Fruit fly (Drosophila melanogaster) whole organism, embryonic: ENCODE measurements around the gene phol.

Source experiments
- Atf3 ChIP-seq: fragments of 200-800 bp; sonication (Bioruptor generic); optimal IDR thresholded peaks from 3 replicates; lab custom pipeline; 2016; ENCODE audit warnings: missing biosample characterization, missing genetic modification characterization
- B-H1 ChIP-seq: fragments of 200-800 bp; sonication (Bioruptor generic); IDR thresholded peaks from 3 replicates; pipeline ENCODE4 v1.3.6; 2022; ENCODE audit warnings: missing biosample characterization, missing genetic modification characterization
- CG1024 ChIP-seq: fragments of 200-800 bp; sonication (Bioruptor generic); IDR thresholded peaks from 2 replicates; pipeline ENCODE4 v1.3.6; 2022; ENCODE audit warnings: missing biosample characterization, missing genetic modification characterization
- CG11504 ChIP-seq: fragments of 200-800 bp; sonication (Bioruptor generic); optimal IDR thresholded peaks from 3 replicates; lab custom pipeline; 2019; ENCODE audit warnings: missing biosample characterization, mild to moderate bottlenecking, missing genetic modification characterization, moderate library complexity
- CG12744 ChIP-seq: fragments of 200-800 bp; sonication (Bioruptor generic); optimal IDR thresholded peaks from 2 replicates; lab custom pipeline; 2016; ENCODE audit warnings: missing biosample characterization, missing genetic modification characterization
- CG13296 ChIP-seq: fragments of 200-800 bp; sonication (Bioruptor generic); optimal IDR thresholded peaks from 3 replicates; lab custom pipeline; 2018; ENCODE audit warnings: missing biosample characterization, mild to moderate bottlenecking, missing genetic modification characterization
- CG13775 ChIP-seq: fragments of 200-800 bp; sonication (Bioruptor generic); optimal IDR thresholded peaks from 3 replicates; lab custom pipeline; 2017; ENCODE audit warnings: missing biosample characterization, mild to moderate bottlenecking, missing genetic modification characterization
- CG13894 ChIP-seq: fragments of 200-800 bp; sonication (Bioruptor generic); optimal IDR thresholded peaks from 3 replicates; lab custom pipeline; 2018; ENCODE audit warnings: missing biosample characterization, mild to moderate bottlenecking, missing genetic modification characterization, moderate library complexity
- CG14441 ChIP-seq: fragments of 200-800 bp; sonication (Bioruptor generic); IDR thresholded peaks from 2 replicates; pipeline ENCODE4 v1.3.6; 2022; ENCODE audit warnings: missing biosample characterization, missing genetic modification characterization
- CG14965 ChIP-seq: fragments of 200-800 bp; sonication (Bioruptor generic); optimal IDR thresholded peaks from 2 replicates; lab custom pipeline; 2016; ENCODE audit warnings: missing biosample characterization, missing genetic modification characterization, borderline replicate concordance
- CG16815 ChIP-seq: fragments of 200-800 bp; sonication (Bioruptor generic); optimal IDR thresholded peaks from 3 replicates; lab custom pipeline; 2017; ENCODE audit warnings: missing biosample characterization, mild to moderate bottlenecking, missing genetic modification characterization
- CG1832 ChIP-seq: fragments of 200-800 bp; sonication (Bioruptor generic); optimal IDR thresholded peaks from 2 replicates; lab custom pipeline; 2017; ENCODE audit warnings: missing biosample characterization, mild to moderate bottlenecking, missing genetic modification characterization, inconsistent platforms
- CG32532 ChIP-seq: fragments of 200-800 bp; sonication (Bioruptor generic); IDR thresholded peaks from 2 replicates; pipeline ENCODE4 v1.3.6; 2022; ENCODE audit warnings: missing biosample characterization, missing genetic modification characterization
- CG4282 ChIP-seq: fragments of 200-800 bp; sonication (Bioruptor generic); optimal IDR thresholded peaks from 2 replicates; lab custom pipeline; 2016; ENCODE audit warnings: missing biosample characterization, missing genetic modification characterization
- CG6254 ChIP-seq: fragments of 200-800 bp; sonication (Bioruptor generic); optimal IDR thresholded peaks from 3 replicates; lab custom pipeline; 2017; ENCODE audit warnings: mild to moderate bottlenecking, missing biosample characterization, missing genetic modification reagents, missing genetic modification characterization
- CG6272 ChIP-seq: fragments of 200-800 bp; sonication (Bioruptor generic); IDR thresholded peaks from 2 replicates; pipeline ENCODE4 v1.3.6; 2022; ENCODE audit warnings: missing biosample characterization, missing genetic modification characterization
- CG6689 ChIP-seq: fragments of 200-800 bp; sonication (Bioruptor generic); IDR thresholded peaks from 2 replicates; pipeline ENCODE4 v1.3.6; 2022; ENCODE audit warnings: missing biosample characterization, missing genetic modification characterization
- CG7745 ChIP-seq: fragments of 200-800 bp; sonication (Bioruptor generic); optimal IDR thresholded peaks from 2 replicates; lab custom pipeline; 2018; ENCODE audit warnings: missing biosample characterization, mild to moderate bottlenecking, missing genetic modification characterization, moderate library complexity
- CG7928 ChIP-seq: fragments of 200-800 bp; sonication (Bioruptor generic); optimal IDR thresholded peaks from 2 replicates; lab custom pipeline; 2017; ENCODE audit warnings: missing biosample characterization, mild to moderate bottlenecking, missing genetic modification characterization
- CG7987 ChIP-seq: fragments of 200-800 bp; sonication (Bioruptor generic); optimal IDR thresholded peaks from 2 replicates; lab custom pipeline; 2018; ENCODE audit warnings: missing biosample characterization, mild to moderate bottlenecking, missing genetic modification characterization, moderate library complexity
- CrebB ChIP-seq: fragments of 200-800 bp; sonication (Bioruptor generic); optimal IDR thresholded peaks from 3 replicates; lab custom pipeline; 2018; ENCODE audit warnings: missing biosample characterization, mild to moderate bottlenecking, missing genetic modification characterization
- Dek ChIP-seq: fragments of 200-800 bp; sonication (Bioruptor generic); optimal IDR thresholded peaks from 3 replicates; lab custom pipeline; 2019; ENCODE audit warnings: missing biosample characterization, mild to moderate bottlenecking, missing genetic modification characterization, moderate library complexity
- ERR ChIP-seq: fragments of 200-800 bp; sonication (Bioruptor generic); optimal IDR thresholded peaks from 2 replicates; lab custom pipeline; 2016; ENCODE audit warnings: missing biosample characterization, missing genetic modification characterization
- H2.0 ChIP-seq: fragments of 200-800 bp; sonication (Bioruptor generic); IDR thresholded peaks from 2 replicates; pipeline ENCODE4 v1.3.6; 2022; ENCODE audit warnings: missing biosample characterization, missing genetic modification characterization
- HLHmδ ChIP-seq: fragments of 200-800 bp; sonication (Bioruptor generic); optimal IDR thresholded peaks from 2 replicates; lab custom pipeline; 2018; ENCODE audit warnings: missing biosample characterization, mild to moderate bottlenecking, missing genetic modification characterization, moderate library complexity
- Hand ChIP-seq: fragments of 200-800 bp; sonication (Bioruptor generic); optimal IDR thresholded peaks from 2 replicates; lab custom pipeline; 2017; ENCODE audit warnings: mild to moderate bottlenecking, missing biosample characterization, missing genetic modification reagents, missing genetic modification characterization
- Hsf ChIP-seq: fragments of 200-800 bp; sonication (Bioruptor generic); optimal IDR thresholded peaks from 3 replicates; lab custom pipeline; 2016; ENCODE audit warnings: missing biosample characterization, missing genetic modification characterization
- TFAM ChIP-seq: fragments of 200-800 bp; sonication (Bioruptor generic); optimal IDR thresholded peaks from 2 replicates; lab custom pipeline; 2017; ENCODE audit warnings: missing biosample characterization, missing genetic modification characterization, inconsistent platforms
- caup ChIP-seq: fragments of 200-800 bp; sonication (Bioruptor generic); optimal IDR thresholded peaks from 3 replicates; lab custom pipeline; 2017; ENCODE audit warnings: missing biosample characterization, mild to moderate bottlenecking, missing genetic modification characterization, moderate library complexity; ENCODE audit not compliant: severe bottlenecking
- exex ChIP-seq: fragments of 200-800 bp; sonication (Bioruptor generic); optimal IDR thresholded peaks from 4 replicates; lab custom pipeline; 2018; ENCODE audit warnings: missing biosample characterization, mild to moderate bottlenecking, missing genetic modification characterization, moderate library complexity
- ind ChIP-seq: fragments of 200-800 bp; sonication (Bioruptor generic); optimal IDR thresholded peaks from 3 replicates; lab custom pipeline; 2016; ENCODE audit warnings: missing biosample characterization, missing genetic modification characterization
- insv ChIP-seq, 2 experiments: fragments of 200-800 bp; sonication (Bioruptor generic); optimal IDR thresholded peaks; 3 replicates each; lab custom pipeline; 2016 to 2018; ENCODE audit warnings: missing biosample characterization in 2 of 2, missing genetic modification characterization in 2 of 2
- jigr1 ChIP-seq: fragments of 200-800 bp; sonication (Bioruptor generic); IDR thresholded peaks from 3 replicates; pipeline ENCODE4 v1.3.6; 2022; ENCODE audit warnings: missing biosample characterization, missing genetic modification characterization
- klu ChIP-seq: fragments of 200-800 bp; sonication (Bioruptor generic); IDR thresholded peaks from 2 replicates; pipeline ENCODE4 v1.3.6; 2022; ENCODE audit warnings: missing biosample characterization, missing genetic modification characterization
- knrl ChIP-seq: fragments of 200-800 bp; sonication (Bioruptor generic); IDR thresholded peaks from 3 replicates; pipeline ENCODE4 v1.3.6; 2022; ENCODE audit warnings: missing biosample characterization, missing genetic modification characterization; ENCODE audit not compliant: partially characterized antibody
- lov ChIP-seq, 2 experiments: fragments of 200-800 bp in 1 of 2; fragments of >200 bp in 1 of 2; sonication (Bioruptor generic) in 1 of 2; IDR thresholded peaks in 1 of 2; optimal IDR thresholded peaks in 1 of 2; 2 replicates in 1 of 2; 3 replicates in 1 of 2; pipeline versions ENCODE4 v1.3.6 to Lab custom; 2017 to 2022; ENCODE audit warnings: missing biosample characterization in 1 of 2, missing genetic modification characterization in 1 of 2
- nerfin-1 ChIP-seq: fragments of 200-800 bp; sonication (Bioruptor generic); optimal IDR thresholded peaks from 3 replicates; lab custom pipeline; 2019; ENCODE audit warnings: missing biosample characterization, mild to moderate bottlenecking, missing genetic modification characterization, moderate library complexity
- onecut ChIP-seq: fragments of 200-800 bp; sonication (Bioruptor generic); IDR thresholded peaks from 2 replicates; pipeline ENCODE4 v1.3.6; 2022; ENCODE audit warnings: missing biosample characterization, missing genetic modification characterization
- phol ChIP-seq: fragments of 200-800 bp; sonication (Bioruptor generic); optimal IDR thresholded peaks from 3 replicates; lab custom pipeline; 2018; ENCODE audit warnings: missing biosample characterization, mild to moderate bottlenecking, missing genetic modification characterization, moderate library complexity
- prd ChIP-seq, 3 experiments: fragments of >200 bp in 2 of 3; fragments of 200-800 bp in 1 of 3; sonication (Bioruptor generic) in 1 of 3; optimal IDR thresholded peaks in 2 of 3; IDR thresholded peaks in 1 of 3; 2 replicates in 2 of 3; 3 replicates in 1 of 3; pipeline versions ENCODE4 v1.3.6 to Lab custom; 2017 to 2022; ENCODE audit warnings: missing biosample characterization in 1 of 3, missing genetic modification characterization in 1 of 3
- row ChIP-seq: fragments of 200-800 bp; sonication (Bioruptor generic); IDR thresholded peaks from 3 replicates; pipeline ENCODE4 v1.3.6; 2022; ENCODE audit warnings: missing biosample characterization, missing genetic modification characterization
- so ChIP-seq: fragments of 200-800 bp; sonication (Bioruptor generic); IDR thresholded peaks from 3 replicates; pipeline ENCODE4 v1.3.6; 2022; ENCODE audit warnings: missing biosample characterization, missing genetic modification characterization
- tna ChIP-seq: fragments of 200-800 bp; sonication (Bioruptor generic); IDR thresholded peaks from 2 replicates; pipeline ENCODE4 v1.3.6; 2022; ENCODE audit warnings: missing biosample characterization, missing genetic modification characterization; ENCODE audit not compliant: partially characterized antibody
- twi ChIP-seq: fragments of 200-800 bp; optimal IDR thresholded peaks from 2 replicates; lab custom pipeline; 2019; ENCODE audit warnings: missing biosample characterization, mild to moderate bottlenecking, missing genetic modification characterization, moderate library complexity
- unc-4 ChIP-seq: fragments of 200-800 bp; sonication (Bioruptor generic); IDR thresholded peaks from 2 replicates; pipeline ENCODE4 v1.3.6; 2022; ENCODE audit warnings: missing biosample characterization, missing genetic modification characterization; ENCODE audit not compliant: partially characterized antibody
- vvl ChIP-seq: fragments of 200-800 bp; sonication (Bioruptor generic); IDR thresholded peaks from 2 replicates; pipeline ENCODE4 v1.3.6; 2022; ENCODE audit warnings: missing biosample characterization, missing genetic modification characterization
- wor ChIP-seq: fragments of 200-800 bp; sonication (Bioruptor generic); IDR thresholded peaks from 2 replicates; pipeline ENCODE4 v1.3.6; 2022; ENCODE audit warnings: missing biosample characterization, missing genetic modification characterization

Gene phol

dm6 chr3L:9451522-9452118 is 4.5 kb downstream of the phol start, which contains the start of the genes CG3448 and ghi (continued):
- TF ChIP-seq CG16815, result no peak
- peak; percentile 87 for TF ChIP-seq phol (tag; lab: Kevin White, UChicago)
- TF ChIP-seq CG14965 (GFP tag; lab: Kevin White, UChicago), result no peak
- peak; percentile 13 for TF ChIP-seq twi (tag; lab: Kevin White, UChicago)
- no peak for TF ChIP-seq wor (GFP tag; lab: Robert Waterston, UW)
- no peak for TF ChIP-seq klu
- TF ChIP-seq exex, result peak; percentile 56
- no peak for TF ChIP-seq CG4282
- peak; percentile 18 for TF ChIP-seq CG13775
- peak; percentile 13; the same call in 1 of the 3 replicates for TF ChIP-seq B-H1 (GFP tag; lab: Robert Waterston, UW)
- no peak for TF ChIP-seq CG6254
- TF ChIP-seq knrl (GFP tag; lab: Robert Waterston, UW), result peak; percentile 55; the same call in 2 of the 3 replicates
- no peak for TF ChIP-seq lov (optimal IDR thresholded peaks at IDR 0.05; lab: Kevin White, UChicago)
- no peak for TF ChIP-seq lov (GFP tag; IDR thresholded peaks at IDR 0.05; lab: Robert Waterston, UW)
- TF ChIP-seq CG13894 (tag; lab: Kevin White, UChicago), result peak; percentile 78
- TF ChIP-seq CG6689 (GFP tag; lab: Robert Waterston, UW), result peak; percentile 74
- TF ChIP-seq prd (optimal IDR thresholded peaks at IDR 0.05; lab: Kevin White, UChicago), result no peak
- peak; percentile 58; the same call in 2 of the 3 replicates for TF ChIP-seq prd (GFP tag; IDR thresholded peaks at IDR 0.05; lab: Robert Waterston, UW)
- peak in 1 of 2 experiments; percentile 28 for TF ChIP-seq insv (GFP tag; optimal IDR thresholded peaks at IDR 0.05; lab: Kevin White, UChicago)
- TF ChIP-seq CG7987 (GFP tag; lab: Kevin White, UChicago), result peak; percentile 66
- TF ChIP-seq onecut (GFP tag; lab: Robert Waterston, UW), result peak; percentile 54
- no peak for TF ChIP-seq Hand (GFP tag; lab: Kevin White, UChicago)
- TF ChIP-seq CG13296, result peak; percentile 76
- peak; percentile 55 for TF ChIP-seq vvl (GFP tag; lab: Robert Waterston, UW)
- peak; percentile 18 for TF ChIP-seq Dek (tag; lab: Kevin White, UChicago)
- peak; percentile 60; the same call in 1 of the 2 replicates for TF ChIP-seq CG6272 (GFP tag; lab: Robert Waterston, UW)
- peak; percentile 73 for TF ChIP-seq ind (GFP tag; lab: Kevin White, UChicago)
- TF ChIP-seq ERR, result no peak
- peak; percentile 23 for TF ChIP-seq CG12744 (GFP tag; lab: Kevin White, UChicago)
- peak; percentile 35 for TF ChIP-seq Hsf (GFP tag; lab: Kevin White, UChicago)
- TF ChIP-seq caup (GFP tag; lab: Kevin White, UChicago), result peak; percentile 33
- no peak for TF ChIP-seq CG1024 (GFP tag; lab: Robert Waterston, UW)
- no peak for TF ChIP-seq CG7928 (GFP tag; lab: Kevin White, UChicago)
- no peak for TF ChIP-seq TFAM
- peak; percentile 71 for TF ChIP-seq CG11504 (tag; lab: Kevin White, UChicago)
- no peak for TF ChIP-seq Atf3 (GFP tag; lab: Kevin White, UChicago)
- TF ChIP-seq row (GFP tag; lab: Robert Waterston, UW), result peak; percentile 57; the same call in 2 of the 3 replicates
- no peak for TF ChIP-seq CG1832 (GFP tag; lab: Kevin White, UChicago)
- no peak for TF ChIP-seq CG7745 (tag; lab: Kevin White, UChicago)
- TF ChIP-seq tna (GFP tag; lab: Robert Waterston, UW), result peak; percentile 45; the same call in 1 of the 2 replicates
- TF ChIP-seq H2.0 (GFP tag; lab: Robert Waterston, UW), result no peak
- TF ChIP-seq unc-4, result peak; percentile 70
- TF ChIP-seq CG32532 (GFP tag; lab: Robert Waterston, UW), result no peak; the same call in 1 of the 2 replicates
- no peak for TF ChIP-seq so (GFP tag; lab: Robert Waterston, UW)
- TF ChIP-seq jigr1 (GFP tag; lab: Robert Waterston, UW), result no peak
- peak; percentile 70 for TF ChIP-seq nerfin-1 (tag; lab: Kevin White, UChicago)
- no peak for TF ChIP-seq CrebB (tag; lab: Kevin White, UChicago)
- TF ChIP-seq HLHmδ (GFP tag; lab: Kevin White, UChicago), result no peak
- peak; percentile 40; the same call in 1 of the 2 replicates for TF ChIP-seq CG14441
